Worm (Caenorhabditis elegans): ENCODE data around the gene npp-3.

- no peak for TF ChIP-seq nhr-25 (tag; optimal IDR thresholded peaks at IDR 0.05)
- TF ChIP-seq elt-1 (tag; optimal IDR thresholded peaks at IDR 0.05): no peak
- no peak for TF ChIP-seq blmp-1 (tag; optimal IDR thresholded peaks at IDR 0.05; ENCODE audit: insufficient read depth)
- TF ChIP-seq zag-1 (tag; optimal IDR thresholded peaks at IDR 0.05): no peak
- TF ChIP-seq crh-2 (tag; optimal IDR thresholded peaks at IDR 0.05): no peak
These were observed 29.6 kb downstream of the npp-3 start for ce11 chrII:11844984-11845383.
